Worm (Caenorhabditis elegans) whole organism, midembryonic: Measurements from ENCODE around the gene Y60A3A.24.
"Not testable (repeated sequence)": the region's sequence is repeated elsewhere in the genome, so short reads cannot be mapped to it uniquely, and the experiment has no call there.

Experiments used
- T22C8.4 ChIP-seq: fragments of 200-800 bp; sonication (Bioruptor generic); IDR thresholded peaks from 2 replicates; pipeline ENCODE4 v1.3.6; 2022; ENCODE audit warnings: missing genetic modification characterization, missing compliant biosample characterization
- cog-1 ChIP-seq: sonication (generic microtip); optimal IDR thresholded peaks from 2 replicates; lab custom pipeline; 2016; ENCODE audit warnings: missing genetic modification characterization, missing compliant biosample characterization
- flt-1 ChIP-seq: fragments of 200-800 bp; sonication (Bioruptor generic); IDR thresholded peaks from 2 replicates; pipeline ENCODE4 v1.3.6; 2022; ENCODE audit warnings: missing genetic modification characterization, missing compliant biosample characterization
- klf-2 ChIP-seq: fragments of 200-800 bp; sonication (Bioruptor generic); conservative IDR thresholded peaks from 2 replicates; pipeline ENCODE4 v1.3.6; 2022; ENCODE audit warnings: missing genetic modification reagents, missing genetic modification characterization, missing compliant biosample characterization
- med-1 ChIP-seq: sonication (generic microtip); optimal IDR thresholded peaks from 2 replicates; lab custom pipeline; 2017; ENCODE audit warnings: missing genetic modification characterization, mild to moderate bottlenecking, missing compliant biosample characterization, antibody characterized with exemption, missing genetic modification reagents; ENCODE audit not compliant: insufficient read depth
- ref-1 ChIP-seq: fragments of 200-800 bp; sonication (Bioruptor generic); conservative IDR thresholded peaks from 2 replicates; pipeline ENCODE4 v1.3.6; 2022; ENCODE audit warnings: missing genetic modification reagents, missing genetic modification characterization, missing compliant biosample characterization
- tab-1 ChIP-seq: fragments of 200-800 bp; sonication (Bioruptor generic); IDR thresholded peaks from 2 replicates; pipeline ENCODE4 v1.3.6; 2022; ENCODE audit warnings: missing genetic modification characterization, missing compliant biosample characterization
- ztf-23 ChIP-seq: fragments of 200-800 bp; sonication (Bioruptor generic); IDR thresholded peaks from 2 replicates; pipeline ENCODE4 v1.3.6; 2022; ENCODE audit warnings: missing genetic modification reagents, missing genetic modification characterization, missing compliant biosample characterization
- ztf-29 ChIP-seq: fragments of 200-800 bp; sonication (Bioruptor generic); IDR thresholded peaks from 2 replicates; pipeline ENCODE4 v1.3.6; 2022; ENCODE audit warnings: missing genetic modification reagents, missing genetic modification characterization, missing compliant biosample characterization

Y60A3A.24 gene

DNA sequence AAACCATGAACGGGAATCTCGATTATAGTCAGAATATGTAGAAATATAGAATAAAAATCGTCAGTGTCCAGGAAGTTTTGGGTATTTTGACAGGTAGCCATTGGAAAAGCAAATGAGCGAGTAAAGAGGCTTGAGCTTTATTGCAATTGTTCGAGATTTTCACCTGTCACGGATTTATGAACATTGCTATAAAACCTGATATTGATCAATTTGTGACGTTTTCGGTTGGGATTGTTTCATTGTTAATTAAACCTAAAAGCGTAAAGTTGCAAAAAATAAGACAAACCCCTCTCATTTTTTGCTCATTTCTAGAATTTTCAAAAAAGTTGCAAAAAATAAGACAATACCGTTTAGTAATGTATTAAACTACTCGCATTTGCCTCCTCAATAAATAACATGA, 3.5 kb downstream of the Y60A3A.24 start, which contains the start of gene srh-183:
Gene srh-183, minus strand, starts transcription at position 101 of the 400 bp plus-strand sequence.
- TF ChIP-seq med-1 (GFP tag; lab: Kevin White, UChicago) (no peak), ref-1 (no peak)

DNA sequence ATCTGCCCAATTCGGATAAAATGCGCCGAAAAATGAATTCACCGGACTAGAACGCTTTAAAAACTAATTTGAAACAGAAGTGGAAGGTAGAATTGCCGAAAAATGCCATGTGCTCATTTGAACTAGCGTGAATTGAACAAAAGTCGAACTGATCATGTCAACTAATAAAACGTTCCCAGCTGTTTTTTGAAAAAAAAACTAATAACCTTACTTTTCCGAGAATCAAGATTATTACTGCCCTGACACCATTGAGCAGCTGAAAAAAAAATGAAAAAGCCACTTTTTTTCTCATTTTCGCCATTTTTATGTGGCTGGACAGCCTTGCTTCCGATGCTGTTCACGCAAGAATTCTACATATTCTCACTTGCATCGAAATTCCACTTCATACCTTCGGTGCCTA, 8.7 kb downstream of the Y60A3A.24 start, which contains the start of gene srh-173:
Gene srh-173, plus strand, starts transcription at position 301 of the 400 bp plus-strand sequence.
- TF ChIP-seq ref-1: no peak
- TF ChIP-seq flt-1 (GFP tag; lab: Robert Waterston, UW): no peak
- TF ChIP-seq klf-2 (GFP tag; lab: Robert Waterston, UW): no peak
- no peak for TF ChIP-seq med-1 (GFP tag; lab: Kevin White, UChicago)
- no peak for TF ChIP-seq tab-1
- no peak for TF ChIP-seq ztf-23 (GFP tag; lab: Robert Waterston, UW)
- TF ChIP-seq cog-1 (tag; lab: Kevin White, UChicago): no peak
- TF ChIP-seq T22C8.4: no peak
- no peak for TF ChIP-seq ztf-29 (GFP tag; lab: Robert Waterston, UW)

- no peak for TF ChIP-seq tab-1
- TF ChIP-seq med-1 (GFP tag; lab: Kevin White, UChicago): no peak
- TF ChIP-seq ref-1: no peak
- no peak for TF ChIP-seq flt-1 (GFP tag; lab: Robert Waterston, UW)
- TF ChIP-seq T22C8.4: no peak
- no peak for TF ChIP-seq cog-1 (tag; lab: Kevin White, UChicago)
- TF ChIP-seq ztf-23 (GFP tag; lab: Robert Waterston, UW): no peak
- TF ChIP-seq ztf-29 (GFP tag; lab: Robert Waterston, UW): no peak
- no peak for TF ChIP-seq klf-2 (GFP tag; lab: Robert Waterston, UW)
These were observed 16.1 kb downstream of the Y60A3A.24 start, which contains the start of gene srh-171 for ce11 chrV:19965626-19966025. Gene srh-171, plus strand, starts transcription at chrV:19965700.

DNA sequence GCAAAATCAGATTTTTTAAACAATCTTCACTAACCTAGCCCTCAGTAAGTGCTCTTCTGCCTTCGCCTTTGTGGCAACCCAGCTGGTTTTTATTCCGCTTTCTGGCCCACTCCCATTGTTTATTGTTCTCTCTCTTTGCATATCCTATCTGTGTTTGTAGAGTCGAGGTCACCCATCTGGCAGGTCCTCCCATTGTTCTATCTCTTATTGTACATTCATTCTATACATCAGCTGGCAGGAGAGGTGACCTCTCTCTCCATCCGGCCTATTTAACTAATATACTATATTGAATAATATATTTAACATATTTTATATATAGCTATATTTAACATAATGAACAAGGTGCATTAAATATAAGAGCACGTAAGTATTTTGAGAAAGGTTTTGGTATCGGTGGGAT, 19.7 kb downstream of the Y60A3A.24 start:
- TF ChIP-seq T22C8.4 (no peak), ztf-29 (GFP tag; lab: Robert Waterston, UW) (no peak), cog-1 (tag; lab: Kevin White, UChicago) (no peak)

- TF ChIP-seq cog-1 (tag; lab: Kevin White, UChicago): no peak
- TF ChIP-seq med-1 (GFP tag; lab: Kevin White, UChicago): no peak
- TF ChIP-seq ztf-29 (GFP tag; lab: Robert Waterston, UW): no peak
- TF ChIP-seq klf-2 (GFP tag; lab: Robert Waterston, UW): no peak
- no peak for TF ChIP-seq tab-1
- no peak for TF ChIP-seq flt-1 (GFP tag; lab: Robert Waterston, UW)
- no peak for TF ChIP-seq ref-1
- no peak for TF ChIP-seq ztf-23 (GFP tag; lab: Robert Waterston, UW)
- no peak for TF ChIP-seq T22C8.4
These were observed 22.9 kb downstream of the Y60A3A.24 start, which contains the start of gene srh-172 for ce11 chrV:19958744-19959143. Gene srh-172, plus strand, starts transcription at chrV:19959044.

ce11 chrV:19955171-19955570, 26.5 kb downstream of the Y60A3A.24 start, which contains the start of gene abhd-3.1:
Gene abhd-3.1, plus strand, starts transcription at chrV:19955488.
- TF ChIP-seq med-1 (GFP tag; lab: Kevin White, UChicago) (no peak), flt-1 (GFP tag; lab: Robert Waterston, UW) (no peak), ztf-29 (GFP tag; lab: Robert Waterston, UW) (no peak), cog-1 (tag; lab: Kevin White, UChicago) (no peak), ztf-23 (GFP tag; lab: Robert Waterston, UW) (no peak), tab-1 (no peak), ref-1 (no peak), klf-2 (GFP tag; lab: Robert Waterston, UW) (no peak), T22C8.4 (no peak)

DNA sequence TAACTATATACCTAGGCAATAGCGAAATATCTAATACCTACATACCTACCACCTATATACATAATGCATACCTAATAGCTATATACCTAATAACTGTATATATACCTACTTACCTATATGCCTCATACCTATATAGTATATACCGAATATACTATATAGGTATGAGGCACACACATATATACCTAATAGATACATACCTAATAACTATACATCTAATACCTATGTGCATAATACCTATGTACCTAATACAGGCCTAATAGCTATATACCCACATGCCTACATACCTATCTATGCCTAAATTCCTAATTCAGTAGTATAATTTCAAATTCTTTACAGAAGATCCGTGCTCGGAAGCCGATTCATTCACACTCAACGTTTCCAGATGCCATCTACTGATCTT, 27.2 kb downstream of the Y60A3A.24 start:
- TF ChIP-seq tab-1 (no peak), ref-1 (no peak), ztf-29 (GFP tag; lab: Robert Waterston, UW) (no peak), klf-2 (GFP tag; lab: Robert Waterston, UW) (no peak), ztf-23 (GFP tag; lab: Robert Waterston, UW) (no peak), T22C8.4 (no peak), flt-1 (GFP tag; lab: Robert Waterston, UW) (no peak), med-1 (GFP tag; lab: Kevin White, UChicago) (no peak), cog-1 (tag; lab: Kevin White, UChicago) (no peak)

ce11 chrV:19949721-19950120, 32.0 kb downstream of the Y60A3A.24 start, which contains the start of gene Y60A3A.8:
Gene Y60A3A.8, plus strand, starts transcription at chrV:19949978.
- not testable (repeated sequence) for TF ChIP-seq med-1 (GFP tag; lab: Kevin White, UChicago); klf-2 (GFP tag; lab: Robert Waterston, UW); T22C8.4

DNA sequence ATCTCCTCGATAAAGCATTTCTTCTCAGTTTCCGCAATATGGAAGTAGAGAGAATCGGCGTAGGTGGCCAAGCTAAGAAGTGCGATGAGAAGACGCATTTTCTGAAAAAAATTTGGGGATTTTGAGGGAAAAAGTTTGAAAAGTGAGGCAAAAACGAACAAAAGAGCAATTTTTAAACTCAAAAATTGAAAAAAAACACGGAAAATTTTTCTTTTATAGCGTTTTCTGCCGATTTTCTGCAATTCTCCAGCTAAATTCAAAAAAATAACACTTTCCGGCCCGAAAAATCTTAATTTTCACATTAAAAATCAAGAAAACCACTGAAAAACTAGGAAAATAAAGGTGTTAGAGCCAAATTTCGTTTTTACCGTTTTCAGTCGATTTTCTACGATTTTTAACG, 32.7 kb downstream of the Y60A3A.24 start, which contains the start of gene tmed-4:
Gene tmed-4, minus strand, starts transcription at position 101 of the 400 bp plus-strand sequence.
- TF ChIP-seq tab-1; T22C8.4; med-1 (GFP tag; lab: Kevin White, UChicago): not testable (repeated sequence)

ce11 chrV:19946529-19946928, 35.2 kb downstream of the Y60A3A.24 start, which contains the start of gene dhs-24:
Gene dhs-24, minus strand, starts transcription at chrV:19946629.
- TF ChIP-seq flt-1 (GFP tag; lab: Robert Waterston, UW) (no peak), klf-2 (GFP tag; lab: Robert Waterston, UW) (no peak), med-1 (GFP tag; lab: Kevin White, UChicago) (no peak), cog-1 (tag; lab: Kevin White, UChicago) (no peak)
